Fruit fly (Drosophila melanogaster): ENCODE measurements around the gene Pi3K92E.

Gene Pi3K92E

dm6 chr3R:20605078-20605477 is 29.5 kb downstream of the Pi3K92E start:
- TF ChIP-seq Hr4 (GFP tag; optimal IDR thresholded peaks at IDR 0.05), result no peak
- peak; percentile 6 for TF ChIP-seq CG1621 (tag; optimal IDR thresholded peaks at IDR 0.05)
- TF ChIP-seq svp (GFP tag), result no peak
- TF ChIP-seq salr (GFP tag; optimal IDR thresholded peaks at IDR 0.05), result no peak
- no peak for TF ChIP-seq dsx (GFP tag; optimal IDR thresholded peaks at IDR 0.05; ENCODE audit: poor library complexity, severe bottlenecking)

- peak; percentile 23; the same call in 1 of the 3 replicates for TF ChIP-seq CG8119 (GFP tag; IDR thresholded peaks at IDR 0.05)
- TF ChIP-seq Eip78C (GFP tag), result peak; percentile 66
- peak; percentile 6 for TF ChIP-seq CG9139 (GFP tag; optimal IDR thresholded peaks at IDR 0.05)
- peak; percentile 20 for TF ChIP-seq CG6276 (GFP tag; optimal IDR thresholded peaks at IDR 0.05)
- TF ChIP-seq ss (GFP tag; optimal IDR thresholded peaks at IDR 0.05), result peak; percentile 1 to 51
- no peak for TF ChIP-seq dac (GFP tag; optimal IDR thresholded peaks at IDR 0.05)
- no peak for TF ChIP-seq CG6808 (GFP tag; optimal IDR thresholded peaks at IDR 0.05)
- TF ChIP-seq Hr38 (GFP tag; optimal IDR thresholded peaks at IDR 0.05), result no peak
- peak; percentile 56; the same call in 1 of the 3 replicates for TF ChIP-seq CG6163 (GFP tag; IDR thresholded peaks at IDR 0.05)
- TF ChIP-seq Lpt (GFP tag; optimal IDR thresholded peaks at IDR 0.05), result peak; percentile 62
- TF ChIP-seq CG1621 (tag; optimal IDR thresholded peaks at IDR 0.05), result peak; percentile 59
- peak; percentile 45; the same call in 1 of the 2 replicates for TF ChIP-seq CG15336 (GFP tag; IDR thresholded peaks at IDR 0.05)
- peak; percentile 6 for TF ChIP-seq Eip75B (GFP tag; optimal IDR thresholded peaks at IDR 0.05)
- TF ChIP-seq CG10631 (GFP tag; optimal IDR thresholded peaks at IDR 0.05), result no peak
- no peak for TF ChIP-seq CG6854 (GFP tag; optimal IDR thresholded peaks at IDR 0.05)
Observed at dm6 chr3R:20604078-20604477, 30.5 kb downstream of the Pi3K92E start.

DNA sequence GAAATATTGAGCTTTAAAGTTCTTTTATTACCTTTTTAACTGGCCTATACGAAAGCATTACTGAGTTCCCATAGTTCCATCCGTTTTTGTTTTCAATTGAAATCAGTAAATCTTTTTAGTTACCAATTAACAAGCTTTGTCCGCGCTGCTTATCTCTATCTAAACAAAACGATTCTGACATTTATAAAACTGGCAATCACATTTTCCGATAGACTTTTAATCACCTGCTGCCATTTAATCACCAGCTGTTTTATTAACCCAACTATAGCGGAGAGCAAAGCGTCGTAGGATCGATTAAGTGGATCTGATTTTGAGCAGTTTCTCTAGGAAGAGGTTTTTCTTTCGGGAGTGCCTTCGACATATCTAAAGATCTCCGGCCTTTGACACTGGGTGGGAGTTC is 31.9 kb downstream of the Pi3K92E start:
- no peak for TF ChIP-seq CG6792 (GFP tag; optimal IDR thresholded peaks at IDR 0.05)
- TF ChIP-seq CG8632 (GFP tag; optimal IDR thresholded peaks at IDR 0.05), result no peak
- no peak for TF ChIP-seq Sox15 (GFP tag; optimal IDR thresholded peaks at IDR 0.05)
- no peak for TF ChIP-seq CG3919 (GFP tag; optimal IDR thresholded peaks at IDR 0.05)
- no peak for TF ChIP-seq CG10631 (GFP tag; optimal IDR thresholded peaks at IDR 0.05)

dm6 chr3R:20600109-20600508 is 34.4 kb downstream of the Pi3K92E start:
- TF ChIP-seq dac (GFP tag; optimal IDR thresholded peaks at IDR 0.05) (no peak), svp (GFP tag) (peak; percentile 72)

DNA sequence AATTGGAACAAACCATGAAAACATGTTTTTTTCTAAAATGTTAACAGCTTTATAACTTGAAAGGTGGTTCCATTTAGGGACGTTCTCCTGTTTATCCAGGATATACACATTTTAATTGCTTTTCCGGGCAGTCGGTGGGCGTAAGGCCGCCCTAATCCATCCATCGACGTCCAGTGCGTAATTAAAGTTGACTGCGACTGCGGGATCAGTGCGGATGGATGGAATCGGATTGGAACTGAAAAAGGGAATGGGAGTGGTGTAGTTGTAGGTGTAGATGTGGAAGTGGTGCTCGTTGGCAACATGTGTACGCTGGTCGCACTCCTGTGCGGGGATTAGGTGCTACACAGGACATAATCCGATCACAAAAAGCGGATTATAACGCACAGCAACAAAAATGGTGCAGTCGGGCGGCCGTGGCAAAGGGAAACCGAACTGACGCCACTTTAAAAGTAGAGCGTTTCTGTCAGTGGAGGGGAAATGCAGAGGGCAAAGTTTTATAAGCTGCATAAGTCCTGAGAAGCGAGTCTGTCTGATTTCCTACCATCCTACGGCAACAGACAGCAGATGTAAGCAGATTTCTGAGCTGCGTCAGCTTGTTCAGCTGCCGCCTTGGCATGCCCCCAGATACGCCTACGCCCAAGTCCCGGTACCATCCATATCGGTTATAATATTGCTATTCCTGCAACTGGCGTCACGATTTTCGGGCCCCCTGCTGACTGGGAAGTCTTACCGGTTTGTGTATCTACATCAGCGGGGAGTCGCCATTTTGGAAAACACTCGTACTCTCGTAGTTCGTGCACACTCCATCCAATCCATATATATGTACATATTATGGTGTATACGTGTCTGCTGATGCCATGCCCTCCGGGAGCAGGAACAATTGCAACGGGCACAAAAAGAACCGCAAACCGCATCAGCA is 36.9 kb downstream of the Pi3K92E start:
- peak; percentile 20 for TF ChIP-seq CG1621 (tag; optimal IDR thresholded peaks at IDR 0.05)
- peak; percentile 28 for TF ChIP-seq Eip78C (GFP tag)
- no peak for TF ChIP-seq CG6854 (GFP tag; optimal IDR thresholded peaks at IDR 0.05)
- no peak for TF ChIP-seq CG34406 (GFP tag; optimal IDR thresholded peaks at IDR 0.05)
- no peak for TF ChIP-seq Hr38 (GFP tag; optimal IDR thresholded peaks at IDR 0.05)
- no peak for TF ChIP-seq CG15336 (GFP tag; IDR thresholded peaks at IDR 0.05)

DNA sequence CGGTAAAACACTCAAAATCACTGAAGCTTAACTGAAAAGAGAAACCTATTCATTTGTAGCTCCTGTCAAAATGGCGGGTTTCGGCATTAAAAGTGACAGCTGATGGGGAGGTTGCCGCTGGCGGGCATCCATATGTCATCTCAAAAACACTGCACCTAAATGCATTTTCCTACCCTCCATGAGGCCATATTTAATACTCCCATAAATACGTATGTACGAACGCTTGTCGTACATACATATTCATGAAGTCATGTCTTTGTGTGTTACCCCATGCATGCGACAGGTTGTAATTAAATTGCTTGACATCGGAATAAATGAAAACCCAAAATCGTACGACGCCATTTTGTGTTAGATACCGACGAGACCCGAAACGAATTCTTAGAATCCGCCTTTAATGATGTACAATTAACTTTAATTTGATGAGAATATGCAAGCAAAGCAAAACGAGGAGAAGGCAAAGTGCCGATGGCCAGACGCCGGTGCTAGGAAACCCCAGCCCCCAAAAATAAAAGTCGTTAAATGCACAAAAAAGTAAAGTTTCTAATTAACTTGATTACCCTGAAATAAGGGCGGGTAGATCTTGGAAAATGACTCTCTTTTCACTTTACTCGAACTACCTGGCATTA is 38.1 kb downstream of the Pi3K92E start:
- no peak for TF ChIP-seq CG8319 (GFP tag; optimal IDR thresholded peaks at IDR 0.05)
- TF ChIP-seq net (GFP tag; optimal IDR thresholded peaks at IDR 0.05), result no peak
- no peak for TF ChIP-seq Smox (GFP tag; optimal IDR thresholded peaks at IDR 0.05)
- TF ChIP-seq Eip75B (GFP tag; optimal IDR thresholded peaks at IDR 0.05), result no peak
- no peak for TF ChIP-seq dac (GFP tag; optimal IDR thresholded peaks at IDR 0.05)
- TF ChIP-seq CG31627 (GFP tag; optimal IDR thresholded peaks at IDR 0.05), result no peak

All from whole organism, prepupa.